Worm (Caenorhabditis elegans): ENCODE results near the gene T28D6.5.

Gene T28D6.5

ce11 chrIII:11333032-11333732 is at the start of gene T28D6.5:
Gene T28D6.5, plus strand, starts transcription at chrIII:11333682.
- TF ChIP-seq W03F9.2 (tag; optimal IDR thresholded peaks at IDR 0.05) = no peak
- no peak for TF ChIP-seq dao-5 (tag; optimal IDR thresholded peaks at IDR 0.05)
- no peak for TF ChIP-seq him-1 (tag; optimal IDR thresholded peaks at IDR 0.05)

DNA sequence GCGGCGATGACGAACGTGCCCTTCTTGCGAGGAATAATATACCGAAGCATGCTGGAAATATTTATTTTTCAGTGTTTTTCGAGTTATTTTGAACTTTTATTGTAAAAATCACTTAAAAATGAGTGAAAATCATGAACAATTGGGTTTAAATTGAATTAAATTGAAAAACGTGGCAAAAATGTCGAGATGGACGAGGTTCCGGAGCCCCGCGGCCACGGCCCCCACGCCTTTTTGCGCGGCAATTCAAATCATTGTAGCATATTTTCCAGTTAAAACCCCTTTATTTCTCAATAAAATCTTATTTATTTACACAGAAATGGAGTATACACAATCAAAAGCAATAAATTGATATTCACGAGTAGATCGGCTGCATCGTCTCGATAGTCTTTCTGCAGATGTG is 47.4 kb upstream of the T28D6.5 start:
- TF ChIP-seq W03F9.2 (tag; optimal IDR thresholded peaks at IDR 0.05) (no peak), him-1 (tag; optimal IDR thresholded peaks at IDR 0.05) (no peak), dao-5 (tag; optimal IDR thresholded peaks at IDR 0.05) (no peak)

ce11 chrIII:11287340-11287739 is 46.1 kb upstream of the T28D6.5 start:
- TF ChIP-seq W03F9.2 (tag; optimal IDR thresholded peaks at IDR 0.05) (no peak), dao-5 (tag; optimal IDR thresholded peaks at IDR 0.05) (no peak), him-1 (tag; optimal IDR thresholded peaks at IDR 0.05) (no peak)

- no peak for TF ChIP-seq W03F9.2 (tag; optimal IDR thresholded peaks at IDR 0.05)
- TF ChIP-seq him-1 (tag; optimal IDR thresholded peaks at IDR 0.05) = no peak
- TF ChIP-seq dao-5 (tag; optimal IDR thresholded peaks at IDR 0.05) = no peak
Measured at ce11 chrIII:11288295-11288694, 45.2 kb upstream of the T28D6.5 start.

DNA sequence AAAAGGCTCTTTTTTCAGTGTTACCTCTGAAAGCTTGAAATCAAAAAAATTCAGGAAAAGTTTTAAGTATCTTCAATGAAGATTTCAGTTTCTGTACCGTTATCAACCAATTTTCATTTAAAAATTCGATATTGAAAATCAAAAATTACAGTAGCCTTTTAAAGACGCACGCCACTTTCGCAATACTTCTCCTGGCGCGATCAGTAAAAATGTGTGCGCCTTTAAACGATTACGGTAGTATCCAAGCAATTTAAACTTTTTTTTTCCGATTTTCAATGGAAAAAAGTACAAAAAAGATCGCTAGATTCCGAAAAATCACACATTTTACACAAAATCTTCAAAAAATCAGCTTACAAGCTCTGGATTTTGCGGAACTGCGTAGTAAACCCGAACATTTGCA is 43.6 kb upstream of the T28D6.5 start:
- TF ChIP-seq W03F9.2 (tag; optimal IDR thresholded peaks at IDR 0.05) (no peak), dao-5 (tag; optimal IDR thresholded peaks at IDR 0.05) (no peak), him-1 (tag; optimal IDR thresholded peaks at IDR 0.05) (no peak)

- TF ChIP-seq him-1 (tag; optimal IDR thresholded peaks at IDR 0.05) (peak; percentile 39), dao-5 (tag; optimal IDR thresholded peaks at IDR 0.05) (no peak), W03F9.2 (tag; optimal IDR thresholded peaks at IDR 0.05) (peak; percentile 39)
Measured at ce11 chrIII:11290554-11290953, 42.9 kb upstream of the T28D6.5 start, which contains the start of the genes gly-9, mib-1 and smc-3. Gene gly-9, minus strand, starts transcription at chrIII:11290580. Gene mib-1, minus strand, starts transcription at chrIII:11290676. Gene smc-3, plus strand, starts transcription at chrIII:11290904.

DNA sequence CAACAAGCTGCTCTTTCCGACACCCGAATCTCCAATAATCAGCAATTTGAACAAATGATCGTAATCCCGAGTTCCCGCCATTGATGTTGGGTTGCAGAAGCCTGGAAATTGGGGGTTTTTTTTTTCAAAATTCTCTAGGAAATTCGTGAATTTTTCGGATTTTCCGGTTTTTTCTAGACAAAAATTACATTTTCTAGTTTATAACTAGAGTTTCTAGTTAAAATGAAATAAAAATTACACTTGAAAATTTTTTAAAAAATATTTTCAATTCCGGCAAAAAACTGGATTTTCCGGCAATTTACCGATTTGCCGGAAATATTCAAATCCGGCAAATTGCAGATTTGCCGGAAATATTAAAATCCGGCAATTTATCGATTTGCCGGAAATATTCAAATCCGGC is 22.0 kb upstream of the T28D6.5 start, which contains the start of gene rab-35:
Gene rab-35 (minus strand): TSS at position 101 of the 400 bp plus-strand sequence.
- TF ChIP-seq him-1 (tag; optimal IDR thresholded peaks at IDR 0.05) = no peak
- TF ChIP-seq dao-5 (tag; optimal IDR thresholded peaks at IDR 0.05) = no peak
- TF ChIP-seq W03F9.2 (tag; optimal IDR thresholded peaks at IDR 0.05) = no peak

DNA sequence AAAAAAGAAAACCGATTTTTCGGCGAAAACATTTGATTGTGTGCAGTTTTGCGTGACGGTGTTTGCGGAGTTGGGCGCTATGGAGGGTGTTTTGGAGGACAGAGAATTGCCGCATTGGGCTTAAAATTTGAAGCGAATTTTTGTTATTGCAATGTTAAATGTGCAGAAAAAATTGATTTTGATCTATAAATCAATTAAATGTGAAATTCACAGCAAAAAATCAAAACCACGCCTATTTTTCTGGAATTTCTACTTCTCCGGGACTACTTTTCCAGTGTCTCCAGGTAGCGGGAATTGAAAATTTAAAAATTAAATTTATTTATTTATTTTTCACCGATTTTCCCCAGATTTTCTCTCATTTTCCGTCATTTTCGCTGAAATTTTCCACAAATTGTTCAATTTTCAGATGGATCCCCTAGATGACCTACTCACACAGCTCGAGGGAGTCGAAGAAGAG is 16.3 kb upstream of the T28D6.5 start, which contains the start of gene mcm-10:
Gene mcm-10 (plus strand): TSS at position 407 of the 457 bp plus-strand sequence.
- TF ChIP-seq dao-5 (tag; optimal IDR thresholded peaks at IDR 0.05) = no peak
- TF ChIP-seq him-1 (tag; optimal IDR thresholded peaks at IDR 0.05) = peak; percentile 31
- peak; percentile 59 for TF ChIP-seq W03F9.2 (tag; optimal IDR thresholded peaks at IDR 0.05)

DNA sequence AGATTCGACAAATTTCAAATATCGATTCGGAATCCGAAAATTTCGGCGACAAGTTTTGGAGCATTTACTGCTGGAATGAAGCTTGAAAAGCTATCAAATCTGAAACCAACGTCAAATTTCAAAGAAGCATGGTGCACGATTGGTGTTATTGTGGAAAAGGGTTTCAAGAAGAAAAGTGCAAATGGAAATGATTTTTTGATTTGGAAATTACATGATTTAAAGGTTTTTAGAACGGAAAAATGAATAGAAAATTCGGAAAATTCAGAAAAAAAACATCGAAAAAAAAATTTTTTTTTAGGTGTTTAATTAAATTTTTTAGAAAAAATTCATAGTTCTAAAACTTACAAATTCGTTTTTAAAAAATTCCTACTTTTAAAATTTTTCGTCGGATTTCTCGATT is 15.4 kb upstream of the T28D6.5 start, which contains the start of gene teg-1:
Gene teg-1 (minus strand): TSS at position 101 of the 400 bp plus-strand sequence.
- TF ChIP-seq dao-5 (tag; optimal IDR thresholded peaks at IDR 0.05) (no peak), W03F9.2 (tag; optimal IDR thresholded peaks at IDR 0.05) (no peak), him-1 (tag; optimal IDR thresholded peaks at IDR 0.05) (no peak)

DNA sequence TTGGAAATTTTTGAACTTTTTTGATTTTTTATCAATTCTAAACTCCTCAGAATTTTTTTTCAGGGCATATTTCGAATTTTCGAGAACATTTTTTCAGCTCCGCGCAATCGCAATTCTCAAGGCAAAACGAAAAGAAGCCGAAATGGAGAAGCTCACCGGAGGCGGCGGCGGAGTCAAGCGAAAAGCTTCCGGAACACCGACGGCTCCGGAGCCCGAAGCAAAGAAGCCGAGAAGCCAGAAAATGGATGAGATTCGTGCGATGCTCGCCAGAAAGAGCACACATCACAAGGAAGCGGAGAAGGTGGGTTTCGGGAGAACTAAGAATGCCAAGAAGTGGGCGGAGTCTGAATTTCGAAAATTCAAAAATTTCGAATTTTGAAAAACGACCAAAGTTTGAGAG is 9.4 kb upstream of the T28D6.5 start:
- no peak for TF ChIP-seq him-1 (tag; optimal IDR thresholded peaks at IDR 0.05)
- no peak for TF ChIP-seq dao-5 (tag; optimal IDR thresholded peaks at IDR 0.05)
- no peak for TF ChIP-seq W03F9.2 (tag; optimal IDR thresholded peaks at IDR 0.05)

DNA sequence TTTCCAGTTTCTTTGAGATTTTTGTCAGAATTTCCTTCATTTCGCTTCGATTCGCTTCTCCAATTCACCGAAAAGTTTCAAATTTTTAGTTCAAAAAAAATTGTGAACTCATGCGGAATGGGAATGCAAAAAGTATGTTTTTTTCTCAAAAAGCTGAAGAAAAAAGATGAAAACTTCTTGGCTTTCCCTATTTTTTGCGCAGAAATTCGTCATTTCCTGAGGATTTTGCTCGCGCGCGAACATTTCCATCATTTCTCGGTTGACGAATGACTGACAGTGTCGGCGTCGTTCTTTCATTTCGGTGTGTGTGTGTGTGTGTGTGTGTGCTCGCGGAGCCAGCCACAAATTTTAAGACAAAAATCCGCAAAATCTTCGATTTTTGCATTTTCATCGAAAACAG is 1.2 kb upstream of the T28D6.5 start:
- TF ChIP-seq him-1 (tag; optimal IDR thresholded peaks at IDR 0.05) (no peak), dao-5 (tag; optimal IDR thresholded peaks at IDR 0.05) (no peak), W03F9.2 (tag; optimal IDR thresholded peaks at IDR 0.05) (no peak)

DNA sequence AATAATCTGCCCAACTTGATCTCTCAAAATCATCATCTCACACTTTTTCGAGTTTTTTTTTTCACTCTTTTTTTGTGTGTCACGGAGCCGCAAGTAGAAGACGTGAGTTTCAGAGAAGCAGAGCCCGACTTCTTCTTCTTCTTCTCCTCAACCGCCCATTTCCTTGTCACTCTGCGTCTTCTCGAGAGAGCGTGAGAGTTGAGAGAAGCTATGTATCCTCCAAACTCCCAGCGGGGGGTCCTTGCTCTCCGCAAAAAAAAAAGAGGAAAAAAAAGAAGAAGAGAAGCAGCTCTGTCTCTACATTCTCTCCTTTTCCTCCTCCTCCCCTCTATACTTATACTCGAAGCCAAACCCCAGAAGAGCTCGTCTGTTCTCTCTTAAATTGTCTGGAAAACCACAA is 864 bp downstream of the T28D6.5 start:
- TF ChIP-seq dao-5 (tag; optimal IDR thresholded peaks at IDR 0.05) = no peak
- peak; percentile 20 for TF ChIP-seq him-1 (tag; optimal IDR thresholded peaks at IDR 0.05)
- TF ChIP-seq W03F9.2 (tag; optimal IDR thresholded peaks at IDR 0.05) = no peak

ce11 chrIII:11336072-11336471 is 2.6 kb downstream of the T28D6.5 start:
- TF ChIP-seq him-1 (tag; optimal IDR thresholded peaks at IDR 0.05) (peak; percentile 23), dao-5 (tag; optimal IDR thresholded peaks at IDR 0.05) (no peak)

ce11 chrIII:11337627-11338026 is 4.1 kb downstream of the T28D6.5 start:
- no peak for TF ChIP-seq him-1 (tag; optimal IDR thresholded peaks at IDR 0.05)
- TF ChIP-seq dao-5 (tag; optimal IDR thresholded peaks at IDR 0.05) = no peak
- TF ChIP-seq W03F9.2 (tag; optimal IDR thresholded peaks at IDR 0.05) = no peak

Measured in whole organism, L4/young adult.